Worm (Caenorhabditis elegans) whole organism, L2 larva: ENCODE data around the gene rbm-42.

Experiments
- egl-27 ChIP-seq: sonication (generic microtip); optimal IDR thresholded peaks from 3 replicates; lab custom pipeline; 2017; ENCODE audit warnings: missing biosample characterization, missing genetic modification reagents, missing genetic modification characterization
- nhr-11 ChIP-seq: fragments of 150-350 bp; optimal IDR thresholded peaks from 2 replicates; lab custom pipeline; 2014; ENCODE audit warnings: missing biosample characterization, missing genetic modification characterization
- nhr-12 ChIP-seq: fragments of 150-350 bp; optimal IDR thresholded peaks from 2 replicates; lab custom pipeline; 2014; ENCODE audit warnings: missing biosample characterization, missing genetic modification characterization
- skn-1 ChIP-seq: sonication (generic microtip); optimal IDR thresholded peaks from 2 replicates; lab custom pipeline; 2017; ENCODE audit warnings: missing biosample characterization, missing genetic modification characterization

DNA sequence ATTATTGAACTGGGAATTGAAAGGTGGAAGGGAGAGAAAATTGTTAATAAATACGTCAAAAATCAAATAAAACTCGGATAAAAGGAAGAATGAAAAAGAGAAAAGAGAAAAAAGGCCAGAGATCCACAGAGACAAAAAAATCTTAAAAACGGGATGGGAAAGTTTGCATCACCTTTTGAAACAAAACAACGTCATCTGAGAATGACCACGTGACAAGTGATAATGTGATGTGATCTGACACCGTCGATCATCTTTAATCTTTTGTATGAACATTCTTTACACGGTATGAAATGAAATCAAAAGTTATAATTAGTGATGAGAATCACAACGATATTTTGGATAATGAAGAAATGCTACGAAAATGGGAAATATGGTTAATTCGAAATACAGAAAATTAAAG, 12.7 kb upstream of the rbm-42 start:
- TF ChIP-seq nhr-11 (tag; lab: Kevin White, UChicago), result no peak
- TF ChIP-seq egl-27 (tag; lab: Kevin White, UChicago), result no peak
- TF ChIP-seq skn-1, result no peak
- TF ChIP-seq nhr-12, result no peak
